Worm (Caenorhabditis elegans): ENCODE results near the gene txt-9.

txt-9 gene

DNA sequence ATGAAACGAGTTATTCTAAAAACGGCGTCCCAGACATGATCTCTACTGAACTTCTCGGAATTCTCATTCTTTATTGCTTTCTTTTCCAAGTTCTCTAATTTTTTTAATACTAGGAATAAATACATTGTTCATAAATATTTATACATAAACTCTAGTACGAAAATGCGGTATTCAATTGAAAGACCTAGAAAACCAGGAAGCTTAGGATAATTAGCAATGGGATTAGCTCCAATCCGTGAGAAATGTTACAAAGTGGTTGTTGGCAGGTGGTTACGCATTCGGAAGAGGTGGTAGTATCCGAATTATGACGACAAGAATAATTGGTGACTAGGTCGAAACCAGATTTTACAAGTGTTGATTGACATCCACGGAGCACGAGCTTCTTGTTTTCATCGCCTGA, 18.6 kb upstream of the txt-9 start:
- TF ChIP-seq mab-5 (tag; optimal IDR thresholded peaks at IDR 0.05) (no peak), hlh-1 (tag; optimal IDR thresholded peaks at IDR 0.05) (no peak), elt-1 (tag; optimal IDR thresholded peaks at IDR 0.05; ENCODE audit: borderline replicate concordance, insufficient read depth) (no peak), nhr-28 (tag; optimal IDR thresholded peaks at IDR 0.05) (no peak), pha-4 (tag; optimal IDR thresholded peaks at IDR 0.05) (no peak), unc-62 (GFP tag; optimal IDR thresholded peaks at IDR 0.05) (no peak)

DNA sequence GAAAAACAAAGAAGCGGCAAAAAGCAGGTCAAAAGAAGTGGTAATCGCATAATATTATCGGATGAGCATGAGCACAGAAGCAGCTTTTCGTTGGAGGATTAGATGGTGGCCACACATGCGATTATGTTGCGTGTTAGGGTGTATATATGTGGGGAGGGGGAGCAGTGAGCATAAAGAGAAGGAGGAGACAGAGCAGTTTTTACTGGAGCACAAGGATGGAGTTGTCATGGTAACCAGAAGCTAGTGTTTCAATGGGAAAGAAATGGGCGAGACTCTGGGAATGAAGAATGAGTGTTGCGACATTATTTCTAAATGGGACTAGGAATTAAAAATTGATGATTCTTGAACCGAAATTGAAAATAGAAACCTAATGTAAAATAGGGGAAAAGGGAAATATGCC, 17.7 kb upstream of the txt-9 start, which contains the start of gene C27A2.8:
C27A2.8 (minus strand) TSS at position 117 of the 400 bp plus-strand sequence.
- TF ChIP-seq nhr-237 (tag; optimal IDR thresholded peaks at IDR 0.05) (no peak), nhr-12 (tag; optimal IDR thresholded peaks at IDR 0.05) (no peak), elt-1 (tag; optimal IDR thresholded peaks at IDR 0.05; ENCODE audit: borderline replicate concordance, insufficient read depth) (no peak), mep-1 (tag; optimal IDR thresholded peaks at IDR 0.05) (no peak), ceh-39 (tag; optimal IDR thresholded peaks at IDR 0.05) (no peak), hlh-1 (tag; optimal IDR thresholded peaks at IDR 0.05) (no peak), mls-2 (tag; optimal IDR thresholded peaks at IDR 0.05) (no peak), nhr-2 (tag; optimal IDR thresholded peaks at IDR 0.05) (no peak), zip-8 (tag; optimal IDR thresholded peaks at IDR 0.05) (no peak), bed-3 (GFP tag; optimal IDR thresholded peaks at IDR 0.05) (no peak)

DNA sequence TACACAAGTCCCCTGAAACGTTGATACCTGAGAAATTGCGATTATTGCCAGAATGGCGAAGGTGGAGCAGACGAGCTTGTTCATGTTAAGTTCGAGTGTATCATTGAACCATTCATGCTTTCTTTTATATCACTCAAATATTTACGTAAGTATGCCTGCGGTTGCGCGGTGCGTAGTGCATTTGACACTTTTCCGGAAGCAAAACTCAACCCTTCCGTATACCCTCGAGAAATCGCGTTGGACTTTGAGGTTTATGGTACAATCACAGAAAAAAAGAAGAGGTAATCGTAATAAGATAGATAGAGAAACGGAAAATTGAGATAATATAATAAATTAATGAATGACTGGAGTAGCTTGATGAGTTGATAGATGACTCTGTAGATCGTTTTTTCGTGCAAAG, 16.1 kb upstream of the txt-9 start, which contains the start of gene idpb-2:
idpb-2 (minus strand) TSS at position 101 of the 400 bp plus-strand sequence.
- TF ChIP-seq lin-13 (tag; optimal IDR thresholded peaks at IDR 0.05): no peak

DNA sequence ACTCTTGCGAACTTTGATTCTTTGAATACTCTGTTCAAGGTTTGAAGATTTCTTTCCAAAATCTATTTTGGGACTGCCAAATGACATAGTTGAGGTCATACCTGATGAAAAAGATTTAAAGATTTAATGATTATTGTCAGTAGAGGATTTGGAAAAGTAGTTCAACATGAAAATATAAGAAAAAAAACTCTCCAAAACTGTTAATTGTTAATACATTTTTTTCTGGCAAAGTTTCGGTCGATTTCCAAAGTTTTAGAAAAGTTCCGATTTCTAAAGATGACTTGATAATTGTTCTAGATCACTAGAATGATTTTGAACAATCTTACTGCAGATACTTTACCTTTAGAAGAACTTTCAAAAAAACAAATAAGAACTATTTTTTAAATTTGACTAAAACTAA, 14.3 kb upstream of the txt-9 start, which contains the start of gene C27A2.7:
C27A2.7 (minus strand) TSS at position 101 of the 400 bp plus-strand sequence.
- TF ChIP-seq ces-1 (GFP tag; optimal IDR thresholded peaks at IDR 0.05) (no peak), nhr-76 (tag; optimal IDR thresholded peaks at IDR 0.05) (no peak), ham-2 (GFP tag; optimal IDR thresholded peaks at IDR 0.05) (no peak), mab-5 (tag; optimal IDR thresholded peaks at IDR 0.05) (no peak), blmp-1 (tag; optimal IDR thresholded peaks at IDR 0.05) (no peak), M03D4.4 (tag; optimal IDR thresholded peaks at IDR 0.05) (no peak), cnd-1 (tag; optimal IDR thresholded peaks at IDR 0.05) (no peak), snpc-4 (tag; optimal IDR thresholded peaks at IDR 0.05) (no peak), unc-62 (GFP tag; optimal IDR thresholded peaks at IDR 0.05) (no peak), bed-3 (GFP tag; optimal IDR thresholded peaks at IDR 0.05) (no peak)

DNA sequence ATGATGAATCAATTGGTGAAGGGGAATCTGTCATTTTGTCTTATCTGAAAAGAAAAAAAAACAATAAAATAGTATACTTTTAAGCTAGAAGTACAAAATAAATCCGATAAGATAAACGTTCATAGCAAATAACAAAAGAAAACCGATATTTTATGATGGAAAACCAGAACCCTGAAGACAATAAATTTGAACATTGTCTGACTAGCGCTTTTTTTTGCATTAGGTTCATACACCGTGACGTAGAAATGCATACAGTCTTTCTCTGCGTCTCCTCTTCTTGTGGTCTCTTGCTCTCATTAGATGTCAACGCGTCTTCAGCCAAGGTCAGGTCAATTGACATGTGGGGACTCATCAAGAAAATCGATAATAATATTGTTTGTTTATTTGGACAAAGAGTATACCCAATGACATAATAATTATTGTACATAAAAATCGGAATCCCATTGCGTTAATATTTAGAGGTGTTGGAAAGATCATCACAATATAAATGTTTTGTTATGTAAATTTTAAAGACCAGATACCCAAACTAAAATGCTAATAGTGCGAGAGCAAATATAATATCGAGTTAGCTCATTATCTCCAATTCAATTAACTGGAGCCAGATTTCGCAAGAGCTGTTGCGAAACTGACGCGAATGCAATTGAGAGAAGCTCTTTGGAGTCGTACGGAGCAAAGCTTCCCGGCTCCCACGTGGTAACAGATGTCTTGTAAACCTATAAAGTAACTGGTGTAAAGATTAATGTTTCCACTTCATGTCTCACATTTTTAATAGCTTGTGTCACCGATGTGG, 4.3 kb upstream of the txt-9 start, which contains the start of gene dsh-2:
dsh-2 (minus strand) TSS at position 51 of the 790 bp plus-strand sequence.
- TF ChIP-seq mep-1 (tag; optimal IDR thresholded peaks at IDR 0.05): peak; percentile 64
- no peak for TF ChIP-seq mab-5 (tag; optimal IDR thresholded peaks at IDR 0.05)
- no peak for TF ChIP-seq sem-2 (GFP tag; optimal IDR thresholded peaks at IDR 0.05)
- peak; percentile 10 for TF ChIP-seq unc-120 (tag; optimal IDR thresholded peaks at IDR 0.05; ENCODE audit: poor library complexity, severe bottlenecking)
- TF ChIP-seq elt-3 (tag; optimal IDR thresholded peaks at IDR 0.05): no peak
- TF ChIP-seq lsy-2 (tag; optimal IDR thresholded peaks at IDR 0.05): peak; percentile 20
- TF ChIP-seq ceh-39 (tag; optimal IDR thresholded peaks at IDR 0.05): peak; percentile 82
- TF ChIP-seq pha-4 (tag; optimal IDR thresholded peaks at IDR 0.05): no peak
- TF ChIP-seq lin-13 (tag; optimal IDR thresholded peaks at IDR 0.05): peak; percentile 44
- no peak for TF ChIP-seq ham-2 (GFP tag; optimal IDR thresholded peaks at IDR 0.05)
- TF ChIP-seq nhr-2 (tag; optimal IDR thresholded peaks at IDR 0.05): peak; percentile 70
- no peak for TF ChIP-seq flh-1 (GFP tag; optimal IDR thresholded peaks at IDR 0.05)
- no peak for TF ChIP-seq ztf-11 (tag; optimal IDR thresholded peaks at IDR 0.05)
- peak; percentile 94 for TF ChIP-seq ces-1 (GFP tag; optimal IDR thresholded peaks at IDR 0.05)
- TF ChIP-seq hlh-1 (tag; optimal IDR thresholded peaks at IDR 0.05): peak; percentile 13
- peak; percentile 86 for TF ChIP-seq unc-62 (GFP tag; optimal IDR thresholded peaks at IDR 0.05)
- no peak for TF ChIP-seq drap-1 (GFP tag; optimal IDR thresholded peaks at IDR 0.05)

DNA sequence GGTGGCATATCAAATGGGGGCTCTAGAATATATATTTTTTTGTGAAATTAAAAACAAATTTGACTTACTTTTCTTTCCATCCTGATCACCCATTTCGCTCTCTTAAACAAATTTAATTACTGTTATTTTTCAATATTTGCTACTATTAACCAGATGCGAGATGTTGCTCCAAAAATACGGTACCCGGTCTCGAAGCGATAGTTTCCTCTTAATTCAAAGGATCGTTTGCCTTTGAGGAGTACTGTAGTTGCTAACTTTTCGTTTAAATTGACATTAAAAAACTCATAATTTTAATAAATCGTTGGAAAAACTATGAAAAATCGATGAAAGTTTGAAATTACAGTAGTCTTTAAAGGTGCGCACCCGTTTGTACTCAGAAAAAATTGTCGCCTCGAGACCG, 2.2 kb upstream of the txt-9 start, which contains the start of gene C04G6.4:
C04G6.4 (minus strand) TSS at position 101 of the 400 bp plus-strand sequence.
- TF ChIP-seq pha-4 (tag; optimal IDR thresholded peaks at IDR 0.05) (no peak), flh-1 (GFP tag; optimal IDR thresholded peaks at IDR 0.05) (no peak), mls-2 (tag; optimal IDR thresholded peaks at IDR 0.05) (no peak), mab-5 (tag; optimal IDR thresholded peaks at IDR 0.05) (no peak), sptf-1 (tag; optimal IDR thresholded peaks at IDR 0.05) (no peak), unc-62 (GFP tag; optimal IDR thresholded peaks at IDR 0.05) (no peak), nhr-12 (tag; optimal IDR thresholded peaks at IDR 0.05) (no peak), snpc-4 (tag; optimal IDR thresholded peaks at IDR 0.05) (no peak), ceh-83 (GFP tag; optimal IDR thresholded peaks at IDR 0.05) (no peak), elt-3 (tag; optimal IDR thresholded peaks at IDR 0.05) (no peak)

Data from whole organism, mixed stage, embryonic.